Fruit fly (Drosophila melanogaster) whole organism, prepupa: Measurements from ENCODE around the gene scpr-C.

ENCODE experiments used
- Blimp-1 ChIP-seq: fragments of 200-800 bp; sonication (Bioruptor generic); optimal IDR thresholded peaks from 3 replicates; lab custom pipeline; 2017; ENCODE audit warnings: missing biosample characterization, missing genetic modification characterization, mild to moderate bottlenecking, moderate library complexity, missing genetic modification reagents
- CG10631 ChIP-seq: fragments of 200-800 bp; sonication (Bioruptor generic); optimal IDR thresholded peaks from 2 replicates; lab custom pipeline; 2016; ENCODE audit warnings: missing biosample characterization, missing genetic modification characterization
- CG10669 ChIP-seq: fragments of 200-800 bp; sonication (Bioruptor generic); optimal IDR thresholded peaks from 3 replicates; lab custom pipeline; 2018; ENCODE audit warnings: missing biosample characterization, mild to moderate bottlenecking, missing genetic modification characterization, moderate library complexity
- CG11294 ChIP-seq: fragments of 200-800 bp; sonication (Bioruptor generic); IDR thresholded peaks from 2 replicates; pipeline ENCODE4 v1.3.6; 2022; ENCODE audit warnings: missing biosample characterization, missing genetic modification characterization
- CG11762 ChIP-seq: fragments of 200-800 bp; sonication (Bioruptor generic); optimal IDR thresholded peaks from 3 replicates; lab custom pipeline; 2016; ENCODE audit warnings: missing biosample characterization, missing genetic modification characterization; ENCODE audit not compliant: insufficient read depth
- CG11902 ChIP-seq: fragments of 200-800 bp; sonication (Bioruptor generic); optimal IDR thresholded peaks from 3 replicates; lab custom pipeline; 2016; ENCODE audit warnings: missing biosample characterization, missing genetic modification characterization
- CG15336 ChIP-seq: fragments of 200-800 bp; sonication (Bioruptor generic); IDR thresholded peaks from 2 replicates; pipeline ENCODE4 v1.3.6; 2022; ENCODE audit warnings: missing biosample characterization, missing genetic modification characterization
- CG1621 ChIP-seq: fragments of 200-800 bp; sonication (Bioruptor generic); optimal IDR thresholded peaks from 3 replicates; lab custom pipeline; 2018; ENCODE audit warnings: missing biosample characterization, mild to moderate bottlenecking, missing genetic modification characterization
- CG16779 ChIP-seq: fragments of 200-800 bp; sonication (Bioruptor generic); optimal IDR thresholded peaks from 3 replicates; lab custom pipeline; 2017; ENCODE audit warnings: missing biosample characterization, mild to moderate bottlenecking, missing genetic modification characterization
- CG31627 ChIP-seq: fragments of 200-800 bp; sonication (Bioruptor generic); optimal IDR thresholded peaks from 3 replicates; lab custom pipeline; 2016; ENCODE audit warnings: missing biosample characterization, missing genetic modification characterization
- CG34406 ChIP-seq: fragments of 200-800 bp; sonication (Bioruptor generic); optimal IDR thresholded peaks from 3 replicates; lab custom pipeline; 2016; ENCODE audit warnings: missing biosample characterization, missing genetic modification characterization
- CG3919 ChIP-seq: fragments of 200-800 bp; sonication (Bioruptor generic); optimal IDR thresholded peaks from 3 replicates; lab custom pipeline; 2016; ENCODE audit warnings: missing biosample characterization, missing genetic modification characterization
- CG6163 ChIP-seq: fragments of 200-800 bp; sonication (Bioruptor generic); IDR thresholded peaks from 3 replicates; pipeline ENCODE4 v1.3.6; 2022; ENCODE audit warnings: missing biosample characterization, missing genetic modification characterization
- CG6276 ChIP-seq: fragments of 200-800 bp; sonication (Bioruptor generic); optimal IDR thresholded peaks from 2 replicates; lab custom pipeline; 2017; ENCODE audit warnings: missing biosample characterization, mild to moderate bottlenecking, missing genetic modification characterization
- CG6792 ChIP-seq: fragments of 200-800 bp; sonication (Bioruptor generic); optimal IDR thresholded peaks from 3 replicates; lab custom pipeline; 2016; ENCODE audit warnings: missing biosample characterization, missing genetic modification characterization
- CG6808 ChIP-seq: fragments of 200-800 bp; sonication (Bioruptor generic); optimal IDR thresholded peaks from 3 replicates; lab custom pipeline; 2017; ENCODE audit warnings: missing biosample characterization, missing genetic modification characterization, mild to moderate bottlenecking, moderate library complexity, missing genetic modification reagents
- CG7368 ChIP-seq: fragments of 200-800 bp; sonication (Bioruptor generic); optimal IDR thresholded peaks from 3 replicates; lab custom pipeline; 2016; ENCODE audit warnings: missing biosample characterization, missing genetic modification characterization
- CG8319 ChIP-seq: fragments of 200-800 bp; sonication (Bioruptor generic); optimal IDR thresholded peaks from 3 replicates; lab custom pipeline; 2016; ENCODE audit warnings: missing biosample characterization, missing genetic modification characterization
- CG9139 ChIP-seq: fragments of 200-800 bp; sonication (Bioruptor generic); optimal IDR thresholded peaks from 3 replicates; lab custom pipeline; 2017; ENCODE audit warnings: missing biosample characterization, mild to moderate bottlenecking, missing genetic modification characterization
- Eip78C ChIP-seq: fragments of 200-800 bp; sonication (Bioruptor generic); peaks from one replicate; lab custom pipeline; 2016; ENCODE audit warnings: missing biosample characterization, missing genetic modification characterization
- Eip93F ChIP-seq: fragments of 200-800 bp; sonication (Bioruptor generic); optimal IDR thresholded peaks from 2 replicates; lab custom pipeline; 2016; ENCODE audit warnings: missing biosample characterization, mild to moderate bottlenecking, missing genetic modification characterization
- Ets21C ChIP-seq: fragments of 200-800 bp; sonication (Bioruptor generic); optimal IDR thresholded peaks from 3 replicates; lab custom pipeline; 2016; ENCODE audit warnings: missing biosample characterization, missing genetic modification characterization
- Ets96B ChIP-seq: fragments of 200-800 bp; optimal IDR thresholded peaks from 2 replicates; lab custom pipeline; 2019; ENCODE audit warnings: missing biosample characterization, mild to moderate bottlenecking, missing genetic modification characterization, moderate library complexity
- Hr39 ChIP-seq: fragments of 200-800 bp; sonication (Bioruptor generic); optimal IDR thresholded peaks from 2 replicates; lab custom pipeline; 2016; ENCODE audit warnings: missing biosample characterization, missing genetic modification characterization
- Hr4 ChIP-seq: fragments of 200-800 bp; sonication (Bioruptor generic); optimal IDR thresholded peaks from 3 replicates; lab custom pipeline; 2016; ENCODE audit warnings: missing biosample characterization, missing genetic modification characterization
- Met ChIP-seq: fragments of 200-800 bp; sonication (Bioruptor generic); optimal IDR thresholded peaks from 3 replicates; lab custom pipeline; 2016; ENCODE audit warnings: missing biosample characterization, missing genetic modification characterization
- OdsH ChIP-seq: fragments of 200-800 bp; sonication (Bioruptor generic); optimal IDR thresholded peaks from 3 replicates; lab custom pipeline; 2016; ENCODE audit warnings: missing biosample characterization, missing genetic modification characterization
- Sox102F ChIP-seq: fragments of 200-800 bp; sonication (Bioruptor generic); optimal IDR thresholded peaks from 2 replicates; lab custom pipeline; 2016; ENCODE audit warnings: missing biosample characterization, mild to moderate bottlenecking, missing genetic modification characterization
- Sox14 ChIP-seq: fragments of 200-800 bp; sonication (Bioruptor generic); optimal IDR thresholded peaks from 3 replicates; lab custom pipeline; 2016; ENCODE audit warnings: missing biosample characterization, missing genetic modification characterization
- Sox15 ChIP-seq: fragments of 200-800 bp; sonication (Bioruptor generic); optimal IDR thresholded peaks from 3 replicates; lab custom pipeline; 2016; ENCODE audit warnings: missing biosample characterization, missing genetic modification characterization
- achi ChIP-seq: fragments of 200-800 bp; sonication (Bioruptor generic); optimal IDR thresholded peaks from 3 replicates; lab custom pipeline; 2016; ENCODE audit warnings: missing biosample characterization, missing genetic modification characterization
- dac ChIP-seq: fragments of 200-800 bp; sonication (Bioruptor generic); optimal IDR thresholded peaks from 2 replicates; lab custom pipeline; 2017; ENCODE audit warnings: missing biosample characterization, mild to moderate bottlenecking, missing genetic modification characterization
- esn ChIP-seq: fragments of 200-800 bp; sonication (Bioruptor generic); optimal IDR thresholded peaks from 2 replicates; lab custom pipeline; 2016; ENCODE audit warnings: missing biosample characterization, mild to moderate bottlenecking, missing genetic modification characterization, moderate library complexity
- fd85E ChIP-seq: fragments of 200-800 bp; sonication (Bioruptor generic); optimal IDR thresholded peaks from 3 replicates; lab custom pipeline; 2016; ENCODE audit warnings: missing biosample characterization, missing genetic modification characterization
- fkh ChIP-seq: fragments of 200-800 bp; sonication (Bioruptor generic); optimal IDR thresholded peaks from 3 replicates; lab custom pipeline; 2017; ENCODE audit warnings: missing biosample characterization, mild to moderate bottlenecking, missing genetic modification characterization, moderate library complexity
- lz ChIP-seq: fragments of 200-800 bp; sonication (Bioruptor generic); optimal IDR thresholded peaks from 3 replicates; lab custom pipeline; 2016; ENCODE audit warnings: missing biosample characterization, missing genetic modification characterization
- net ChIP-seq: fragments of 200-800 bp; sonication (Bioruptor generic); optimal IDR thresholded peaks from 3 replicates; lab custom pipeline; 2016; ENCODE audit warnings: missing biosample characterization, missing genetic modification characterization
- salr ChIP-seq, 2 experiments: fragments of 200-800 bp; sonication (Bioruptor generic); optimal IDR thresholded peaks; 3 replicates each; lab custom pipeline; 2016 to 2018; ENCODE audit warnings: missing biosample characterization in 2 of 2, missing genetic modification characterization in 2 of 2, mild to moderate bottlenecking in 1 of 2
- spab ChIP-seq: fragments of 200-800 bp; sonication (Bioruptor generic); optimal IDR thresholded peaks from 2 replicates; lab custom pipeline; 2017; ENCODE audit warnings: missing biosample characterization, mild to moderate bottlenecking, missing genetic modification characterization, missing genetic modification reagents
- ss ChIP-seq, 2 experiments: fragments of 200-800 bp; sonication (Bioruptor generic); optimal IDR thresholded peaks; 2 replicates in 1 of 2; 3 replicates in 1 of 2; lab custom pipeline; 2017 to 2018; ENCODE audit warnings: mild to moderate bottlenecking in 2 of 2, missing biosample characterization in 2 of 2, missing genetic modification characterization in 2 of 2, moderate library complexity in 1 of 2
- topi ChIP-seq: fragments of 200-800 bp; sonication (Bioruptor generic); optimal IDR thresholded peaks from 3 replicates; lab custom pipeline; 2016; ENCODE audit warnings: missing biosample characterization, missing genetic modification characterization
- vri ChIP-seq: fragments of 200-800 bp; sonication (Bioruptor generic); optimal IDR thresholded peaks from 3 replicates; lab custom pipeline; 2016; ENCODE audit warnings: missing biosample characterization, mild to moderate bottlenecking, missing genetic modification characterization

scpr-C gene

DNA sequence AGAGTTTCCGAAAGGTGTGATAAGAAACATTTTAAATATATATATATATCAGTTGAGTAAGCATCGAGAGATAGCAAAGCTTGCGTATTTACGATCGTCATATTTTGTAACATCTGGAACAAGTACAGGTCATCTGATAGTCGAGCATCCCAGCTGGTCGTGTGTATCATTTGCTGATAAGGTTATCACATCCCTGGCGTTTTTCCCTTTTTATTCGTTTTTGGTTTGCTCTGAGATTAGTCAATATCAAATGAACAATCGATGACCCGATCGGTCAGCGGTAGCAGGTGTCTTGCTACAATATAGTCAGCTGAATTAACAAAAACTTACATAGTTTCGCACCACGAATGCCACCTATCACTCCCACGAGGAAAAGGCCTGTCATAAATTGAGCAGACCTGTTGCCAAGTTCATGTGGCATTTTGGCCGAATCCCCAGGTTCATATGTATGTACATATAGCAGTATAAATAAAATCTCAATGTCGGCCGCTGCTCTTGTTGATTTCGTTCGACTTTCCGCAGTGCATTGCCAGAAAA, 24.4 kb upstream of the scpr-C start (continued):
- peak; percentile 59 for TF ChIP-seq achi
- TF ChIP-seq Eip93F (GFP tag; lab: Kevin White, UChicago): peak; percentile 74
- TF ChIP-seq CG6808 (GFP tag; lab: Kevin White, UChicago): peak; percentile 14
- no peak for TF ChIP-seq Blimp-1 (GFP tag; lab: Kevin White, UChicago)
- TF ChIP-seq CG10631: peak; percentile 62
- peak; percentile 53 for TF ChIP-seq CG7368
- peak; percentile 50 for TF ChIP-seq Sox15
- no peak for TF ChIP-seq CG11294 (GFP tag; lab: Robert Waterston, UW)
- TF ChIP-seq dac (GFP tag; lab: Kevin White, UChicago): no peak
- no peak for TF ChIP-seq Ets21C
- TF ChIP-seq CG3919 (GFP tag; lab: Kevin White, UChicago): peak; percentile 58
- peak; percentile 23 to 62 for TF ChIP-seq ss (GFP tag; optimal IDR thresholded peaks at IDR 0.05; lab: Kevin White, UChicago)
- TF ChIP-seq lz (GFP tag; lab: Kevin White, UChicago): peak; percentile 68
- TF ChIP-seq CG15336 (GFP tag; lab: Robert Waterston, UW): peak; percentile 66
- no peak for TF ChIP-seq CG8319 (GFP tag; lab: Kevin White, UChicago)
- TF ChIP-seq CG31627 (GFP tag; lab: Kevin White, UChicago): peak; percentile 56
- TF ChIP-seq vri: peak; percentile 98
- TF ChIP-seq esn (GFP tag; lab: Kevin White, UChicago): peak; percentile 77
- TF ChIP-seq, all 60 proteins: peak for 47

DNA sequence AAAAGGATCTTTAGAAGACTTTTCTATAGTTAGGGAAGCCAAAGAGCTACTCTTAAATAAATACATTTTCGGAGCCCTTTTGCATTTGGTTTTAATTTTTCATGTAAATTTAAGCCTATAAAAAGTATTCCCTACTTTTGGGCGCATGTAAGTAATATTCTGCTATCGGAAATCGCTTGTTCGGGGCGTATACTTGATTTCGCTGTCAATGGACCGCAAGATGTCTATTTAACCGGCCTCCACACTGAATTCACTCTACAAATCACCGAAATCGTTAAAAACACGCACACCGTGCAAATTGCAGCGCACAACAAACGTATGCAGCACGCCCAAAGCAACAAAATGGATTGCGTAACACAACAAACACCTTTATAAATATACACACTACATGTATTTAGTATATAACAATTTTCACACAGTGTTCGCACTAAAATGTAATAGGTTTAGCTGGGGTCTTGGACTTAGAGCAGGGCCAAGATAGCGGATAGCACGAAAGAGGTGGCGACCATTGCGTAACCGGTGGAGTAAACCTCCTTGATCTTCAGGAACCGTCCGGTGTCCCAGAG, 16.5 kb upstream of the scpr-C start:
- peak; percentile 23 for TF ChIP-seq topi (GFP tag; lab: Kevin White, UChicago)
- no peak for TF ChIP-seq CG10669 (GFP tag; lab: Kevin White, UChicago)
- no peak for TF ChIP-seq CG34406
- peak; percentile 71 for TF ChIP-seq vri
- TF ChIP-seq CG9139 (GFP tag; lab: Kevin White, UChicago): peak; percentile 77
- TF ChIP-seq fkh (GFP tag; lab: Kevin White, UChicago): peak; percentile 23
- peak in 1 of 2 experiments; percentile 58 for TF ChIP-seq ss (GFP tag; optimal IDR thresholded peaks at IDR 0.05; lab: Kevin White, UChicago)
- TF ChIP-seq spab (GFP tag; lab: Kevin White, UChicago): no peak
- TF ChIP-seq CG6792: no peak
- TF ChIP-seq Eip78C (GFP tag; lab: Kevin White, UChicago): peak; percentile 93
- TF ChIP-seq CG15336 (GFP tag; lab: Robert Waterston, UW): no peak

dm6 chr3R:11209801-11210402, 15.4 kb upstream of the scpr-C start, which contains the start of the genes SdhC and Tctp:
Gene SdhC, minus strand, starts transcription at chr3R:11209849.
Gene Tctp, plus strand, starts transcription at chr3R:11210247.
- TF ChIP-seq CG6276 (GFP tag; lab: Kevin White, UChicago) (no peak), achi (peak; percentile 53), ss (GFP tag; optimal IDR thresholded peaks at IDR 0.05; lab: Kevin White, UChicago) (peak; percentile 14 to 39), CG34406 (peak; percentile 33), salr (GFP tag; optimal IDR thresholded peaks at IDR 0.05; lab: Kevin White, UChicago) (peak in 1 of 2 experiments; percentile 10), esn (GFP tag; lab: Kevin White, UChicago) (peak; percentile 68), OdsH (GFP tag; lab: Kevin White, UChicago) (peak; percentile 43), CG10631 (peak; percentile 62), fd85E (GFP tag; lab: Kevin White, UChicago) (no peak), Sox102F (GFP tag; lab: Kevin White, UChicago) (peak; percentile 42), lz (GFP tag; lab: Kevin White, UChicago) (peak; percentile 47), CG6163 (peak; percentile 42; the same call in 2 of the 3 replicates), Ets21C (peak; percentile 28), spab (GFP tag; lab: Kevin White, UChicago) (no peak), Eip78C (GFP tag; lab: Kevin White, UChicago) (peak; percentile 85), CG15336 (GFP tag; lab: Robert Waterston, UW) (no peak), CG1621 (peak; percentile 19), Sox14 (GFP tag; lab: Kevin White, UChicago) (peak; percentile 52), CG6808 (GFP tag; lab: Kevin White, UChicago) (peak; percentile 12), Hr4 (GFP tag; lab: Kevin White, UChicago) (peak; percentile 42), CG8319 (GFP tag; lab: Kevin White, UChicago) (no peak), Hr39 (GFP tag; lab: Kevin White, UChicago) (peak; percentile 12), CG10669 (GFP tag; lab: Kevin White, UChicago) (peak; percentile 0), topi (GFP tag; lab: Kevin White, UChicago) (peak; percentile 49), Blimp-1 (GFP tag; lab: Kevin White, UChicago) (no peak), net (GFP tag; lab: Kevin White, UChicago) (peak; percentile 5), CG31627 (GFP tag; lab: Kevin White, UChicago) (peak; percentile 36), CG16779 (tag; lab: Kevin White, UChicago) (no peak), Met (peak; percentile 64), CG11762 (GFP tag; lab: Kevin White, UChicago) (no peak), CG11902 (no peak), CG6792 (peak; percentile 30), Ets96B (no peak)
